Worm (Caenorhabditis elegans) whole organism, young adult: Measurements from ENCODE around the gene T06E8.2.

Source experiments
- B0336.3 ChIP-seq: fragments of 200-800 bp; sonication (Bioruptor generic); IDR thresholded peaks from 2 replicates; pipeline ENCODE4 v1.3.6; 2022; ENCODE audit warnings: missing genetic modification characterization, missing compliant biosample characterization
- C06A6.2 ChIP-seq: fragments of 200-800 bp; sonication (Bioruptor generic); conservative IDR thresholded peaks from 2 replicates; pipeline ENCODE4 v1.3.6; 2022; ENCODE audit warnings: missing genetic modification characterization, missing compliant biosample characterization
- F39B2.1 ChIP-seq: fragments of 200-800 bp; sonication (Bioruptor generic); IDR thresholded peaks from 2 replicates; pipeline ENCODE4 v1.3.6; 2022; ENCODE audit warnings: missing genetic modification reagents, missing genetic modification characterization, missing compliant biosample characterization
- F52B5.7 ChIP-seq: sonication (generic microtip); optimal IDR thresholded peaks from 2 replicates; lab custom pipeline; 2016; ENCODE audit warnings: mild to moderate bottlenecking, missing genetic modification characterization, missing compliant biosample characterization
- K11D2.4 ChIP-seq: fragments of 200-800 bp; sonication (Bioruptor generic); IDR thresholded peaks from 2 replicates; pipeline ENCODE4 v1.3.6; 2022; ENCODE audit warnings: missing genetic modification reagents, missing genetic modification characterization, missing compliant biosample characterization
- T07F8.4 ChIP-seq: sonication (generic microtip); optimal IDR thresholded peaks from 2 replicates; lab custom pipeline; 2016; ENCODE audit warnings: mild to moderate bottlenecking, missing genetic modification characterization, moderate library complexity, missing compliant biosample characterization
- Y53F4B.3 ChIP-seq: fragments of 200-800 bp; sonication (Bioruptor generic); IDR thresholded peaks from 2 replicates; pipeline ENCODE4 v1.3.6; 2022; ENCODE audit warnings: missing genetic modification reagents, missing genetic modification characterization, missing compliant biosample characterization
- Y53G8AR.9 ChIP-seq: fragments of 200-800 bp; sonication (Bioruptor generic); conservative IDR thresholded peaks from 2 replicates; pipeline ENCODE4 v1.3.6; 2022; ENCODE audit warnings: missing genetic modification reagents, missing genetic modification characterization, missing compliant biosample characterization
- Y56A3A.18 ChIP-seq: fragments of 200-800 bp; sonication (Bioruptor generic); IDR thresholded peaks from 2 replicates; pipeline ENCODE4 v1.3.6; 2022; ENCODE audit warnings: missing genetic modification reagents, missing genetic modification characterization, missing compliant biosample characterization
- Y79H2A.3 ChIP-seq: fragments of 200-800 bp; sonication (Bioruptor generic); conservative IDR thresholded peaks from 2 replicates; pipeline ENCODE4 v1.3.6; 2022; ENCODE audit warnings: missing genetic modification reagents, missing genetic modification characterization, missing compliant biosample characterization
- ZK185.1 ChIP-seq: sonication (generic microtip); optimal IDR thresholded peaks from 2 replicates; lab custom pipeline; 2016; ENCODE audit warnings: mild to moderate bottlenecking, missing genetic modification characterization, missing compliant biosample characterization; ENCODE audit not compliant: poor library complexity, severe bottlenecking
- atf-7 ChIP-seq: sonication (generic microtip); optimal IDR thresholded peaks from 2 replicates; lab custom pipeline; 2017; ENCODE audit warnings: mild to moderate bottlenecking, missing genetic modification characterization, missing compliant biosample characterization
- attf-5 ChIP-seq: fragments of 200-800 bp; sonication (Bioruptor generic); optimal IDR thresholded peaks from 2 replicates; lab custom pipeline; 2018; ENCODE audit warnings: mild to moderate bottlenecking, missing genetic modification characterization, missing compliant biosample characterization
- bed-1 ChIP-seq: fragments of 200-800 bp; sonication (Bioruptor generic); IDR thresholded peaks from 2 replicates; pipeline ENCODE4 v1.3.6; 2022; ENCODE audit warnings: missing genetic modification reagents, missing genetic modification characterization, missing compliant biosample characterization
- bed-2 ChIP-seq: fragments of 200-800 bp; sonication (Bioruptor generic); IDR thresholded peaks from 2 replicates; pipeline ENCODE4 v1.3.6; 2022; ENCODE audit warnings: missing genetic modification reagents, missing genetic modification characterization, missing compliant biosample characterization
- cebp-2 ChIP-seq: fragments of 200-800 bp; sonication (Bioruptor generic); IDR thresholded peaks from 2 replicates; pipeline ENCODE4 v1.3.6; 2022; ENCODE audit warnings: missing genetic modification characterization, missing compliant biosample characterization
- ceh-40 ChIP-seq: fragments of 200-800 bp; sonication (Bioruptor generic); IDR thresholded peaks from 2 replicates; pipeline ENCODE4 v1.3.6; 2022; ENCODE audit warnings: missing genetic modification characterization, missing compliant biosample characterization
- ceh-79 ChIP-seq: sonication (generic microtip); optimal IDR thresholded peaks from 2 replicates; lab custom pipeline; 2017; ENCODE audit warnings: mild to moderate bottlenecking, missing genetic modification characterization, missing compliant biosample characterization
- ceh-91 ChIP-seq: fragments of 200-800 bp; sonication (Bioruptor generic); IDR thresholded peaks from 2 replicates; pipeline ENCODE4 v1.3.6; 2022; ENCODE audit warnings: missing genetic modification reagents, missing genetic modification characterization, missing compliant biosample characterization
- chd-7 ChIP-seq: sonication (generic microtip); optimal IDR thresholded peaks from 2 replicates; lab custom pipeline; 2016; ENCODE audit warnings: mild to moderate bottlenecking, missing genetic modification characterization, moderate library complexity, missing compliant biosample characterization
- die-1 ChIP-seq: sonication (generic microtip); optimal IDR thresholded peaks from 2 replicates; lab custom pipeline; 2016; ENCODE audit warnings: missing genotype, mild to moderate bottlenecking, missing genetic modification characterization, missing compliant biosample characterization
- dpl-1 ChIP-seq: fragments of 150-350 bp; optimal IDR thresholded peaks from 2 replicates; lab custom pipeline; 2014; ENCODE audit warnings: missing biosample characterization, missing genetic modification reagents, missing genetic modification characterization
- efl-1 ChIP-seq: fragments of 150-350 bp; optimal IDR thresholded peaks from 2 replicates; lab custom pipeline; 2014; ENCODE audit warnings: missing biosample characterization, missing genetic modification reagents, missing genetic modification characterization
- egl-44 ChIP-seq: fragments of 200-800 bp; sonication (Bioruptor generic); IDR thresholded peaks from 2 replicates; pipeline ENCODE4 v1.3.6; 2022; ENCODE audit warnings: missing genetic modification reagents, missing genetic modification characterization, missing compliant biosample characterization
- ets-4 ChIP-seq: fragments of 200-800 bp; sonication (Bioruptor generic); optimal IDR thresholded peaks from 2 replicates; lab custom pipeline; 2018; ENCODE audit warnings: mild to moderate bottlenecking, missing genetic modification characterization, missing compliant biosample characterization
- him-1 ChIP-seq: sonication (generic microtip); optimal IDR thresholded peaks from 2 replicates; lab custom pipeline; 2016; ENCODE audit warnings: missing genotype, missing genetic modification reagents, missing genetic modification characterization, missing compliant biosample characterization
- hrde-1 ChIP-seq: sonication (generic microtip); optimal IDR thresholded peaks from 2 replicates; lab custom pipeline; 2016; ENCODE audit warnings: missing genetic modification characterization, mild to moderate bottlenecking, missing compliant biosample characterization, moderate library complexity, missing genotype, missing genetic modification reagents, borderline replicate concordance
- let-526 ChIP-seq: fragments of 200-800 bp; sonication (Bioruptor generic); IDR thresholded peaks from 2 replicates; pipeline ENCODE4 v1.3.6; 2022; ENCODE audit warnings: missing genetic modification reagents, missing genetic modification characterization, missing compliant biosample characterization
- lin-26 ChIP-seq: fragments of 200-800 bp; sonication (Bioruptor generic); IDR thresholded peaks from 2 replicates; pipeline ENCODE4 v1.3.6; 2022; ENCODE audit warnings: missing genetic modification reagents, missing genetic modification characterization, missing compliant biosample characterization
- lin-40 ChIP-seq: sonication (generic microtip); optimal IDR thresholded peaks from 2 replicates; lab custom pipeline; 2016; ENCODE audit warnings: missing genetic modification characterization, mild to moderate bottlenecking, missing compliant biosample characterization, missing genotype, missing genetic modification reagents
- lin-54 ChIP-seq: fragments of 200-800 bp; sonication (Bioruptor generic); optimal IDR thresholded peaks from 2 replicates; lab custom pipeline; 2018; ENCODE audit warnings: mild to moderate bottlenecking, missing genetic modification characterization, missing compliant biosample characterization
- lsl-1 ChIP-seq: fragments of 200-800 bp; sonication (Bioruptor generic); optimal IDR thresholded peaks from 2 replicates; lab custom pipeline; 2018; ENCODE audit warnings: mild to moderate bottlenecking, missing genetic modification characterization, moderate library complexity, missing compliant biosample characterization
- lsy-27 ChIP-seq: sonication (generic microtip); optimal IDR thresholded peaks from 2 replicates; lab custom pipeline; 2017; ENCODE audit warnings: missing genetic modification characterization, mild to moderate bottlenecking, missing compliant biosample characterization, antibody characterized with exemption, missing genotype, borderline replicate concordance; ENCODE audit not compliant: insufficient read depth
- madf-6 ChIP-seq: fragments of 200-800 bp; sonication (Bioruptor generic); IDR thresholded peaks from 2 replicates; pipeline ENCODE4 v1.3.6; 2022; ENCODE audit warnings: missing genetic modification reagents, missing genetic modification characterization, missing compliant biosample characterization
- mes-4 ChIP-seq: sonication (generic microtip); optimal IDR thresholded peaks from 2 replicates; lab custom pipeline; 2016; ENCODE audit warnings: missing genotype, missing genetic modification characterization, missing compliant biosample characterization
- nfya-1 ChIP-seq: sonication (generic microtip); optimal IDR thresholded peaks from 2 replicates; lab custom pipeline; 2017; ENCODE audit warnings: antibody characterized with exemption, missing compliant biosample characterization, missing genetic modification characterization, borderline replicate concordance; ENCODE audit not compliant: insufficient read depth
- nhr-120 ChIP-seq: fragments of 200-800 bp; sonication (Bioruptor generic); IDR thresholded peaks from 2 replicates; pipeline ENCODE4 v1.3.6; 2022; ENCODE audit warnings: missing genetic modification characterization, missing compliant biosample characterization
- pbrm-1 ChIP-seq: fragments of 200-800 bp; sonication (Bioruptor generic); IDR thresholded peaks from 2 replicates; pipeline ENCODE4 v1.3.6; 2022; ENCODE audit warnings: missing genetic modification reagents, missing genetic modification characterization, missing compliant biosample characterization
- rcor-1 ChIP-seq: fragments of 200-800 bp; sonication (Bioruptor generic); IDR thresholded peaks from 2 replicates; pipeline ENCODE4 v1.3.6; 2022; ENCODE audit warnings: missing genetic modification reagents, missing genetic modification characterization, missing compliant biosample characterization
- repo-1 ChIP-seq: sonication (generic microtip); optimal IDR thresholded peaks from 2 replicates; lab custom pipeline; 2017; ENCODE audit warnings: mild to moderate bottlenecking, missing genetic modification characterization, missing compliant biosample characterization
- sea-2 ChIP-seq: fragments of 200-800 bp; sonication (Bioruptor generic); IDR thresholded peaks from 2 replicates; pipeline ENCODE4 v1.3.6; 2022; ENCODE audit warnings: missing genetic modification characterization, missing compliant biosample characterization
- snpc-3.4 ChIP-seq: sonication (generic microtip); optimal IDR thresholded peaks from 2 replicates; lab custom pipeline; 2017; ENCODE audit warnings: missing genetic modification characterization, mild to moderate bottlenecking, missing compliant biosample characterization, antibody characterized with exemption, moderate library complexity, missing genotype, missing genetic modification reagents
- snpc-4 ChIP-seq, 5 experiments: fragments of 150-350 bp in 1 of 5; sonication (generic microtip) in 4 of 5; optimal IDR thresholded peaks; 2 replicates each; lab custom pipeline; 2014 to 2018; ENCODE audit warnings: missing genetic modification characterization in 5 of 5, missing biosample characterization in 3 of 5, antibody characterized with exemption in 2 of 5, mild to moderate bottlenecking in 2 of 5, missing compliant biosample characterization in 2 of 5, missing genotype in 2 of 5, moderate library complexity in 2 of 5, missing genetic modification reagents in 1 of 5
- sptf-2 ChIP-seq: fragments of 200-800 bp; sonication (Bioruptor generic); optimal IDR thresholded peaks from 2 replicates; lab custom pipeline; 2018; ENCODE audit warnings: mild to moderate bottlenecking, missing genetic modification characterization, missing compliant biosample characterization
- tlf-1 ChIP-seq: fragments of 200-800 bp; sonication (Bioruptor generic); optimal IDR thresholded peaks from 2 replicates; lab custom pipeline; 2018; ENCODE audit warnings: mild to moderate bottlenecking, missing genetic modification characterization, missing compliant biosample characterization
- unc-130 ChIP-seq: sonication (generic microtip); optimal IDR thresholded peaks from 2 replicates; lab custom pipeline; 2016; ENCODE audit warnings: missing genetic modification reagents, missing genetic modification characterization, missing compliant biosample characterization
- zfh-2 ChIP-seq: fragments of 200-800 bp; sonication (Bioruptor generic); conservative IDR thresholded peaks from 2 replicates; pipeline ENCODE4 v1.3.6; 2022; ENCODE audit warnings: missing genetic modification reagents, missing genetic modification characterization, missing compliant biosample characterization
- ztf-6 ChIP-seq: fragments of 200-800 bp; sonication (Bioruptor generic); IDR thresholded peaks from 2 replicates; pipeline ENCODE4 v1.3.6; 2022; ENCODE audit warnings: missing genetic modification reagents, missing genetic modification characterization, missing compliant biosample characterization

The T06E8.2 gene

DNA sequence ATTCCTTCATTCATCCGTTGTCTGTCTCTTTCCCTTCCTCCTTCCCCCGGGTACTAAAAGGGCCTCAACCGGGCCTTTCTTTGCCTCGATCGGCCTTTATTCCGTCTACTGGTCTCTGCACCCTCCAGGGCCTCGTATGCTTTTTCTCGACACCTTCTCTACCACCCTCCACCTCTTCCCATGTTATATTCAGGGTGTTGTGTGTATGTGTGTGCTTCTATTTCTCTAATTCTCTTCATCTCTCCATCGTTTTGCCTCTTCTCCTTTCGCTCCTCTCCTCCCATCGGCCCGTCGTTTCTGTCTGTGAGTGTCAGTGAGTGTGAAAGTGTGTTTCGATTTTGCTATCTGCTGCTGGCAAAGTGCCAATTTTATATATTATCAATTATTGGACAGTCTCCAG, 3.6 kb upstream of the T06E8.2 start (continued):
- TF ChIP-seq lin-54 (GFP tag; lab: Kevin White, UChicago) (peak; percentile 36), hrde-1 (no peak), bed-2 (GFP tag; lab: Robert Waterston, UW) (no peak), Y56A3A.18 (GFP tag; lab: Robert Waterston, UW) (peak; percentile 82), C06A6.2 (GFP tag; lab: Robert Waterston, UW) (0 out of 2 replicates have a peak, but pooled peaks have one; percentile 15), mes-4 (no peak), nhr-120 (no peak), F52B5.7 (tag; lab: Kevin White, UChicago) (no peak), rcor-1 (GFP tag; lab: Robert Waterston, UW) (no peak), bed-1 (no peak), Y53G8AR.9 (GFP tag; lab: Robert Waterston, UW) (no peak), chd-7 (tag; lab: Kevin White, UChicago) (peak; percentile 46), unc-130 (GFP tag; lab: Kevin White, UChicago) (no peak), Y79H2A.3 (GFP tag; lab: Robert Waterston, UW) (no peak), snpc-3.4 (tag; lab: Kevin White, UChicago) (no peak), lin-26 (GFP tag; lab: Robert Waterston, UW) (no peak), tlf-1 (GFP tag; lab: Kevin White, UChicago) (no peak), F39B2.1 (GFP tag; lab: Robert Waterston, UW) (no peak), him-1 (no peak), efl-1 (GFP tag; lab: Kevin White, UChicago) (no peak), sea-2 (GFP tag; lab: Robert Waterston, UW) (no peak), repo-1 (tag; lab: Kevin White, UChicago) (no peak), ets-4 (GFP tag; lab: Kevin White, UChicago) (no peak), snpc-4 (GFP tag; optimal IDR thresholded peaks at IDR 0.05; lab: Kevin White, UChicago) (no peak), snpc-4 (tag; optimal IDR thresholded peaks at IDR 0.05; lab: Kevin White, UChicago) (peak in 2 of 4 experiments; percentile 31 to 48), ceh-79 (tag; lab: Kevin White, UChicago) (no peak), lin-40 (tag; lab: Kevin White, UChicago) (peak; percentile 55), attf-5 (GFP tag; lab: Kevin White, UChicago) (peak; percentile 32), lsy-27 (no peak), cebp-2 (GFP tag; lab: Robert Waterston, UW) (no peak), B0336.3 (GFP tag; lab: Robert Waterston, UW) (peak; percentile 69), Y53F4B.3 (no peak), sptf-2 (GFP tag; lab: Kevin White, UChicago) (peak; percentile 13), ceh-40 (GFP tag; lab: Robert Waterston, UW) (no peak), T07F8.4 (tag; lab: Kevin White, UChicago) (no peak), egl-44 (0 out of 2 replicates have a peak, but pooled peaks have one; percentile 44), madf-6 (GFP tag; lab: Robert Waterston, UW) (no peak), nfya-1 (tag; lab: Kevin White, UChicago) (no peak), die-1 (tag; lab: Kevin White, UChicago) (no peak), ztf-6 (GFP tag; lab: Robert Waterston, UW) (no peak), dpl-1 (GFP tag; lab: Kevin White, UChicago) (no peak), zfh-2 (GFP tag; lab: Robert Waterston, UW) (peak; percentile 79), lsl-1 (no peak), ceh-91 (GFP tag; lab: Robert Waterston, UW) (no peak), K11D2.4 (GFP tag; lab: Robert Waterston, UW) (0 out of 2 replicates have a peak, but pooled peaks have one; percentile 33), ZK185.1 (tag; lab: Kevin White, UChicago) (no peak), atf-7 (tag; lab: Kevin White, UChicago) (peak; percentile 38), let-526 (0 out of 2 replicates have a peak, but pooled peaks have one; percentile 65), pbrm-1 (GFP tag; lab: Robert Waterston, UW) (0 out of 2 replicates have a peak, but pooled peaks have one; percentile 36)
